Worm (Caenorhabditis elegans) whole organism, L4 larva: ENCODE data around the gene T19C4.24.

Experiments used
- F26F4.8 ChIP-seq: fragments of 200-800 bp; sonication (Bioruptor generic); conservative IDR thresholded peaks from 2 replicates; pipeline ENCODE4 v1.3.6; 2022; ENCODE audit warnings: missing genetic modification characterization, missing compliant biosample characterization
- F44E2.7 ChIP-seq: fragments of 200-800 bp; sonication (Bioruptor generic); IDR thresholded peaks from 2 replicates; pipeline ENCODE4 v2.1.2; 2022; ENCODE audit warnings: missing genetic modification characterization, missing compliant biosample characterization
- R02D3.7 ChIP-seq: fragments of 150-350 bp; sonication (generic microtip); optimal IDR thresholded peaks from 3 replicates; lab custom pipeline; 2014; ENCODE audit warnings: missing biosample characterization, missing genetic modification characterization
- T20F7.1 ChIP-seq: fragments of 200-800 bp; sonication (Bioruptor generic); optimal IDR thresholded peaks from 2 replicates; lab custom pipeline; 2018; ENCODE audit warnings: mild to moderate bottlenecking, missing genetic modification characterization, missing compliant biosample characterization
- Y105C5A.15 ChIP-seq: fragments of 200-800 bp; sonication (Bioruptor generic); IDR thresholded peaks from 2 replicates; pipeline ENCODE4 v1.3.6; 2022; ENCODE audit warnings: missing genetic modification characterization, missing compliant biosample characterization
- Y48G9A.11 ChIP-seq: fragments of 200-800 bp; sonication (Bioruptor generic); IDR thresholded peaks from 2 replicates; pipeline ENCODE4 v1.3.6; 2022; ENCODE audit warnings: missing genetic modification reagents, missing genetic modification characterization, missing compliant biosample characterization
- Y75B8A.6 ChIP-seq: fragments of 200-800 bp; sonication (Bioruptor generic); IDR thresholded peaks from 2 replicates; pipeline ENCODE4 v1.3.6; 2022; ENCODE audit warnings: missing genetic modification reagents, missing genetic modification characterization, missing compliant biosample characterization
- aha-1 ChIP-seq: fragments of 150-350 bp; peaks from one replicate; lab custom pipeline; 2014; ENCODE audit warnings: missing biosample characterization, missing genetic modification characterization
- aly-2 ChIP-seq: sonication (generic microtip); optimal IDR thresholded peaks from 2 replicates; lab custom pipeline; 2018; ENCODE audit warnings: missing biosample characterization, missing genetic modification characterization
- ama-1 ChIP-seq: fragments of 150-350 bp; optimal IDR thresholded peaks from 2 replicates; lab custom pipeline; 2014; ENCODE audit warnings: inconsistent platforms, mixed read lengths
- attf-4 ChIP-seq: sonication (generic microtip); optimal IDR thresholded peaks from 3 replicates; lab custom pipeline; 2017; ENCODE audit warnings: missing biosample characterization, missing genetic modification characterization
- ceh-20 ChIP-seq: fragments of 200-800 bp; sonication (Bioruptor generic); IDR thresholded peaks from 2 replicates; pipeline ENCODE4 v1.3.6; 2022; ENCODE audit warnings: missing genetic modification reagents, missing genetic modification characterization, missing compliant biosample characterization
- ceh-44 ChIP-seq: fragments of 200-800 bp; sonication (Bioruptor generic); IDR thresholded peaks from 2 replicates; pipeline ENCODE4 v1.3.6; 2022; ENCODE audit warnings: missing genetic modification reagents, missing genetic modification characterization, missing compliant biosample characterization
- ceh-62 ChIP-seq: sonication (generic microtip); optimal IDR thresholded peaks from 2 replicates; lab custom pipeline; 2017; ENCODE audit warnings: missing biosample characterization, missing genetic modification characterization
- ces-1 ChIP-seq: fragments of 150-350 bp; sonication (generic microtip); optimal IDR thresholded peaks from 4 replicates; lab custom pipeline; 2014; ENCODE audit warnings: missing biosample characterization, missing genetic modification reagents, missing genetic modification characterization
- cey-2 ChIP-seq: sonication (generic microtip); optimal IDR thresholded peaks from 3 replicates; lab custom pipeline; 2017; ENCODE audit warnings: missing genetic modification characterization, mild to moderate bottlenecking, missing compliant biosample characterization, antibody characterized with exemption, borderline replicate concordance; ENCODE audit not compliant: insufficient read depth
- daf-16 ChIP-seq, 3 experiments: sonication (generic microtip); optimal IDR thresholded peaks; 2 replicates each; lab custom pipeline; 2016 to 2017; ENCODE audit warnings: missing genetic modification characterization in 3 of 3, missing genetic modification reagents in 3 of 3, mild to moderate bottlenecking in 2 of 3, missing compliant biosample characterization in 2 of 3, missing biosample characterization in 1 of 3, moderate library complexity in 1 of 3
- dmd-6 ChIP-seq: fragments of 200-800 bp; sonication (Bioruptor generic); IDR thresholded peaks from 2 replicates; pipeline ENCODE4 v1.3.6; 2022; ENCODE audit warnings: missing genetic modification reagents, missing genetic modification characterization, missing compliant biosample characterization
- dmd-8 ChIP-seq: fragments of 200-800 bp; sonication (Bioruptor generic); IDR thresholded peaks from 2 replicates; pipeline ENCODE4 v1.3.6; 2022; ENCODE audit warnings: missing genetic modification characterization, missing compliant biosample characterization
- fkh-10 ChIP-seq: fragments of 150-350 bp; optimal IDR thresholded peaks from 2 replicates; lab custom pipeline; 2014; ENCODE audit warnings: missing biosample characterization, missing genetic modification reagents, missing genetic modification characterization
- fos-1 ChIP-seq: fragments of 150-350 bp; optimal IDR thresholded peaks from 2 replicates; lab custom pipeline; 2014; ENCODE audit warnings: missing biosample characterization, missing genetic modification characterization
- hif-1 ChIP-seq, 2 experiments: sonication (generic microtip); optimal IDR thresholded peaks; 2 replicates each; lab custom pipeline; 2016 to 2017; ENCODE audit warnings: missing compliant biosample characterization in 2 of 2, missing genetic modification characterization in 2 of 2, missing genetic modification reagents in 2 of 2, missing genotype in 2 of 2, mild to moderate bottlenecking in 1 of 2
- hlh-30 ChIP-seq: sonication (generic microtip); optimal IDR thresholded peaks from 2 replicates; lab custom pipeline; 2017; ENCODE audit warnings: antibody characterized with exemption, mild to moderate bottlenecking, missing genetic modification characterization, missing compliant biosample characterization; ENCODE audit not compliant: insufficient read depth
- jun-1 ChIP-seq: fragments of 150-350 bp; optimal IDR thresholded peaks from 2 replicates; lab custom pipeline; 2014; ENCODE audit warnings: missing biosample characterization, missing genetic modification reagents, missing genetic modification characterization
- lin-13 ChIP-seq: fragments of 150-350 bp; optimal IDR thresholded peaks from 2 replicates; lab custom pipeline; 2014; ENCODE audit warnings: missing biosample characterization, missing genetic modification reagents, missing genetic modification characterization
- lin-15B ChIP-seq: fragments of 150-350 bp; sonication (generic microtip); optimal IDR thresholded peaks from 3 replicates; lab custom pipeline; 2014; ENCODE audit warnings: missing biosample characterization, missing genetic modification characterization
- lsy-2 ChIP-seq, 2 experiments: fragments of 150-350 bp in 1 of 2; sonication (generic microtip) in 1 of 2; optimal IDR thresholded peaks; 2 replicates each; lab custom pipeline; 2014 to 2017; ENCODE audit warnings: missing biosample characterization in 2 of 2, missing genetic modification characterization in 2 of 2
- madf-9 ChIP-seq: fragments of 200-800 bp; sonication (Bioruptor generic); conservative IDR thresholded peaks from 2 replicates; pipeline ENCODE4 v1.3.6; 2022; ENCODE audit warnings: missing genetic modification reagents, missing genetic modification characterization, missing compliant biosample characterization
- mdt-29 ChIP-seq: fragments of 200-800 bp; sonication (Bioruptor generic); IDR thresholded peaks from 2 replicates; pipeline ENCODE4 v1.3.6; 2022; ENCODE audit warnings: missing genetic modification reagents, missing genetic modification characterization, missing compliant biosample characterization
- mep-1 ChIP-seq: fragments of 150-350 bp; sonication (generic microtip); optimal IDR thresholded peaks from 3 replicates; lab custom pipeline; 2014; ENCODE audit warnings: missing biosample characterization, missing genetic modification characterization
- mes-2 ChIP-seq: sonication (generic microtip); optimal IDR thresholded peaks from 2 replicates; lab custom pipeline; 2016; ENCODE audit warnings: missing genotype, mild to moderate bottlenecking, missing genetic modification characterization, missing compliant biosample characterization; ENCODE audit not compliant: poor library complexity, severe bottlenecking
- mxl-2 ChIP-seq: fragments of 200-800 bp; sonication (Bioruptor generic); conservative IDR thresholded peaks from 2 replicates; pipeline ENCODE4 v1.3.6; 2022; ENCODE audit warnings: missing genetic modification reagents, missing genetic modification characterization, missing compliant biosample characterization
- mxl-3 ChIP-seq: fragments of 200-800 bp; sonication (Bioruptor generic); optimal IDR thresholded peaks from 2 replicates; lab custom pipeline; 2018; ENCODE audit warnings: mild to moderate bottlenecking, missing genetic modification characterization, missing compliant biosample characterization
- nhr-11 ChIP-seq: fragments of 150-350 bp; optimal IDR thresholded peaks from 2 replicates; lab custom pipeline; 2014; ENCODE audit warnings: missing biosample characterization, missing genetic modification characterization
- nhr-25 ChIP-seq: sonication (generic microtip); optimal IDR thresholded peaks from 2 replicates; lab custom pipeline; 2017; ENCODE audit warnings: missing genetic modification characterization, mild to moderate bottlenecking, missing compliant biosample characterization, antibody characterized with exemption, moderate library complexity, borderline replicate concordance; ENCODE audit not compliant: insufficient read depth
- nhr-76 ChIP-seq: fragments of 150-350 bp; optimal IDR thresholded peaks from 2 replicates; lab custom pipeline; 2014; ENCODE audit warnings: missing biosample characterization, missing genetic modification characterization
- saeg-2 ChIP-seq: fragments of 200-800 bp; sonication (Bioruptor generic); IDR thresholded peaks from 2 replicates; pipeline ENCODE4 v1.3.6; 2022; ENCODE audit warnings: missing genetic modification reagents, missing genetic modification characterization, missing compliant biosample characterization
- sdz-12 ChIP-seq: fragments of 200-800 bp; sonication (Bioruptor generic); optimal IDR thresholded peaks from 2 replicates; lab custom pipeline; 2018; ENCODE audit warnings: mild to moderate bottlenecking, missing genetic modification characterization, missing compliant biosample characterization
- tag-97 ChIP-seq: fragments of 200-800 bp; sonication (Bioruptor generic); IDR thresholded peaks from 2 replicates; pipeline ENCODE4 v1.3.6; 2022; ENCODE audit warnings: missing genetic modification characterization, missing compliant biosample characterization
- unc-39 ChIP-seq: sonication (generic microtip); optimal IDR thresholded peaks from 2 replicates; lab custom pipeline; 2017; ENCODE audit warnings: missing biosample characterization, missing genetic modification characterization
- zag-1 ChIP-seq: fragments of 150-350 bp; optimal IDR thresholded peaks from 2 replicates; lab custom pipeline; 2014; ENCODE audit warnings: missing biosample characterization, missing genetic modification characterization
- zfp-3 ChIP-seq: fragments of 200-800 bp; sonication (Bioruptor generic); conservative IDR thresholded peaks from 2 replicates; pipeline ENCODE4 v1.3.6; 2022; ENCODE audit warnings: missing genetic modification reagents, missing genetic modification characterization, missing compliant biosample characterization
- ztf-11 ChIP-seq: fragments of 150-350 bp; optimal IDR thresholded peaks from 2 replicates; lab custom pipeline; 2014; ENCODE audit warnings: missing biosample characterization, missing genetic modification characterization

T19C4.24 gene

DNA sequence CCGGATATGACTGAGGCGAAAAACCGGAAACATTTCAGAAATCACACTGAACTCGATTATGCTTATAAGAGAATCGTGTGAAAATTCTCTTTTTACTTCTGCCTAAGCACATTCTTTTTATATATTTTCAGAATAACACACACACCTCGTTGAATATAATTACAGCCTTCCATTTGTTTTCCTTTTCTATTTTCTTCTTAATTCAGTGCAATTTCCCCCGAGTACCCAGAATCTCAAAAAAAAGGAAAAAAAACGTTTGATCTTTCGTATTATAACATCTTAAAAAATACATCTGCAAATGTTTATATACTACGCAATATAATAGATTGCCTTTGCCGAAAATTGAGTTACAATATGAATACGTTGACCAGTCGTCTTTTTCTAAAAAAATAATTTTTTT is 15.0 kb downstream of the T19C4.24 start:
- TF ChIP-seq saeg-2 = no peak
- no peak for TF ChIP-seq Y105C5A.15 (GFP tag; lab: Robert Waterston, UW)
- TF ChIP-seq aha-1 (tag; lab: Kevin White, UChicago) = peak; percentile 70
- TF ChIP-seq hlh-30 (tag; lab: Kevin White, UChicago) = no peak
- no peak for TF ChIP-seq Y75B8A.6 (GFP tag; lab: Robert Waterston, UW)

DNA sequence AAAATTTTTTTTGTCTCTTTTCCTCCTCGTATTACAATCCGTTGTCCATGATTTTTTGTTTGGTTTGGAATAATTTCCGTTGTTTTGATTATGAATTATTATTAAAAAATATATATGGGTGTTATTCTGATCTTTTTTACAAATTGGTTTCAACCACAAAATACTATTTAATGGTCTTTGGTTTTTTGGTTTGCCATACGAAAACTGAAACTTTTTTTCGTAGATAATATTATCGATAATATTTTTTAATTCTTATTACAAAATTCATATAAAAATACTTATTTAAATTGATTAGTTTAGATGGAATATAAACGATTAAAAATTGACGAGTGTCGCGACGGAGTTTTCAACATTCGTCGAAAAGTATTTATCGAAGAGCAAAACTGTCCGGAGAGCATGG is 19.6 kb downstream of the T19C4.24 start, which contains the start of gene jmjd-5:
jmjd-5 (plus strand) TSS at position 301 of the 400 bp plus-strand sequence.
- no peak for TF ChIP-seq mes-2 (tag; lab: Kevin White, UChicago)
- no peak for TF ChIP-seq aly-2 (tag; lab: Kevin White, UChicago)
- no peak for TF ChIP-seq daf-16 (GFP tag; optimal IDR thresholded peaks at IDR 0.05; lab: Kevin White, UChicago)
- TF ChIP-seq daf-16 (tag; optimal IDR thresholded peaks at IDR 0.05; lab: Kevin White, UChicago) = no peak
- no peak for TF ChIP-seq zag-1 (tag; lab: Kevin White, UChicago)
- no peak for TF ChIP-seq ama-1 (lab: Kevin White, UChicago)
- no peak for TF ChIP-seq lin-13
- TF ChIP-seq dmd-6 (GFP tag; lab: Robert Waterston, UW) = no peak
- no peak for TF ChIP-seq T20F7.1 (GFP tag; lab: Kevin White, UChicago)
- no peak for TF ChIP-seq ztf-11 (tag; lab: Kevin White, UChicago)
- no peak for TF ChIP-seq nhr-25
- no peak for TF ChIP-seq Y48G9A.11 (GFP tag; lab: Robert Waterston, UW)
- no peak for TF ChIP-seq ces-1 (GFP tag; lab: Kevin White, UChicago)
- no peak for TF ChIP-seq sdz-12 (GFP tag; lab: Kevin White, UChicago)
- no peak for TF ChIP-seq nhr-76 (tag; lab: Kevin White, UChicago)
- no peak for TF ChIP-seq dmd-8
- TF ChIP-seq attf-4 = no peak

DNA sequence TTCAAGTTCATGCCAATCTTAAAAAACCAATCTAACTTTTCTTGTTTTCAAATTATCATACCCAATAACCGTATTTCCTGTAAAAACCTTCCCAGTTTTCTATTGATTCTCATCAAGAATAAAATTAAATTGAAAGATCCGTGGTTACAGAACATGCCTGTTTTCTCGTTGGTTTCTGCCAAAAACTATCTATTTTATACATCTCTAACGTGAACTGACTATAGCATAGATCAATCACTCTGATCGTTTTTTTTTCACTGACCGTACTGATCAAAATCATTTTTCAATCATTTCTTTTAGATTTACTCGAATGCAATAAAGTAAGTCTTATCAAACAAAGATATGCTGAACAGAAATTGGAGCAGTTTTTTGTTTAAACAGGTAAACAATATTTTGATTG is 21.9 kb downstream of the T19C4.24 start, which contains the start of gene C06H2.2:
C06H2.2 (plus strand) TSS at position 301 of the 400 bp plus-strand sequence.
- TF ChIP-seq T20F7.1 (GFP tag; lab: Kevin White, UChicago) = peak; percentile 48
- no peak for TF ChIP-seq saeg-2

DNA sequence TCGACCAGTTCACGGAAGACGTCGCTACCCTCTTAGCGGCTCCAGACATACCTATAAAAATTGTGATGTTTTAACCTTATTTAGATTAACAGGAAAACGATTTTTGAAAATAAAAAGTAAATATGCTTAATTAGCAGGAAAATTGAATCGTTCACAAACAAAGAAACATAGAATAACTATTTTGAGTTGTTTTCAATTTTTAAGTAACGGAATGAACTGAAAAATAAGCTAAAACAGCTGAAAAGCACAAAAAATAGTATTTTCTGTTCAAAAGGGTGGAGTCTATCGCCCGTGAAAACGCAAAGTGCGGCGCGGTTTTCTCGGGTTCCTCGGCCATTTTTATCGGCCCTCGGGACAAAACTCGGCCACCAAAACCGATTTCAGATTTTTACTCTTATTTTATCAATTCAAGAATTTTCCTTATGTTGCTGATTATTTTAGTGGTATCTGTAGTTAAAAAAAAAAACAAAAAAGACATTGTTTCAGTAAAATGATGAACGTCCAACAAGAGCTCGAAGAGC is 22.9 kb downstream of the T19C4.24 start, which contains the start of the genes atp-5 and lmtr-3:
atp-5 (minus strand) TSS at position 51 of the 521 bp plus-strand sequence.
lmtr-3 (plus strand) TSS at position 370 of the 521 bp plus-strand sequence.
- TF ChIP-seq cey-2 (no peak), F44E2.7 (GFP tag; lab: Robert Waterston, UW) (no peak), ceh-62 (tag; lab: Kevin White, UChicago) (no peak), mep-1 (peak; percentile 81), madf-9 (GFP tag; lab: Robert Waterston, UW) (no peak; the same call in 1 of the 2 replicates), ceh-44 (GFP tag; lab: Robert Waterston, UW) (peak; percentile 85), mxl-3 (peak; percentile 76), lsy-2 (tag; optimal IDR thresholded peaks at IDR 0.05; lab: Kevin White, UChicago) (peak in 1 of 2 experiments; percentile 67), nhr-11 (tag; lab: Kevin White, UChicago) (no peak), ces-1 (GFP tag; lab: Kevin White, UChicago) (no peak), attf-4 (no peak), lin-13 (peak; percentile 43), fkh-10 (no peak), dmd-8 (no peak), mxl-2 (GFP tag; lab: Robert Waterston, UW) (no peak), zag-1 (tag; lab: Kevin White, UChicago) (no peak), mdt-29 (GFP tag; lab: Robert Waterston, UW) (no peak), mes-2 (tag; lab: Kevin White, UChicago) (peak; percentile 99), zfp-3 (GFP tag; lab: Robert Waterston, UW) (0 out of 2 replicates have a peak, but pooled peaks have one; percentile 12), unc-39 (tag; lab: Kevin White, UChicago) (no peak), lin-15B (no peak), ceh-20 (GFP tag; lab: Robert Waterston, UW) (no peak), jun-1 (tag; lab: Kevin White, UChicago) (no peak), R02D3.7 (tag; lab: Kevin White, UChicago) (no peak), aly-2 (tag; lab: Kevin White, UChicago) (no peak), F26F4.8 (GFP tag; lab: Robert Waterston, UW) (no peak), tag-97 (GFP tag; lab: Robert Waterston, UW) (0 out of 2 replicates have a peak, but pooled peaks have one; percentile 23), hif-1 (tag; optimal IDR thresholded peaks at IDR 0.05; lab: Kevin White, UChicago) (peak in 1 of 2 experiments; percentile 91), fos-1 (no peak), aha-1 (tag; lab: Kevin White, UChicago) (peak; percentile 16)
